Fruit fly (Drosophila melanogaster) Kc167 (cell line): ENCODE data around the gene mah.

ENCODE experiments used
- Myc ChIP-seq: fragments of >200 bp; optimal IDR thresholded peaks from 2 replicates; lab custom pipeline; 2017; ENCODE audit warnings: missing external identifiers
- Sin3A ChIP-seq: fragments of >200 bp; optimal IDR thresholded peaks from 2 replicates; lab custom pipeline; 2018; ENCODE audit warnings: missing external identifiers
- h ChIP-seq: fragments of >200 bp; optimal IDR thresholded peaks from 3 replicates; lab custom pipeline; 2018; ENCODE audit warnings: missing external identifiers
- insv ChIP-seq: fragments of >200 bp; optimal IDR thresholded peaks from 3 replicates; lab custom pipeline; 2018; ENCODE audit warnings: missing external identifiers
- psq ChIP-seq: fragments of >200 bp; optimal IDR thresholded peaks from 2 replicates; lab custom pipeline; 2017; ENCODE audit warnings: missing external identifiers
- ttk ChIP-seq: sonication (Bioruptor generic); optimal IDR thresholded peaks from 2 replicates; lab custom pipeline; 2017; ENCODE audit warnings: missing external identifiers

mah gene

dm6 chr3R:24934542-24934941, 12.9 kb upstream of the mah start:
- TF ChIP-seq ttk (no peak), insv (lab: Kevin White, UChicago) (no peak), psq (lab: Kevin White, UChicago) (no peak), h (no peak)

- TF ChIP-seq Sin3A (lab: Kevin White, UChicago) (no peak), psq (lab: Kevin White, UChicago) (no peak), insv (lab: Kevin White, UChicago) (no peak), Myc (no peak), h (no peak)
These were observed 11.7 kb upstream of the mah start for dm6 chr3R:24935758-24936157.

dm6 chr3R:24938049-24938448, 9.4 kb upstream of the mah start, which contains the start of gene Osbp:
Gene Osbp (minus strand): TSS chr3R:24938222.
- TF ChIP-seq insv (lab: Kevin White, UChicago): no peak
- TF ChIP-seq Sin3A (lab: Kevin White, UChicago): no peak
- TF ChIP-seq h: no peak
- TF ChIP-seq ttk: no peak
- TF ChIP-seq Myc: no peak
- no peak for TF ChIP-seq psq (lab: Kevin White, UChicago)

- TF ChIP-seq psq (lab: Kevin White, UChicago) (peak; percentile 44), Myc (no peak)
These were observed 2.2 kb upstream of the mah start, which contains the start of the genes ssh and Nmnat for dm6 chr3R:24944920-24945853. Gene ssh (minus strand): TSS chr3R:24944956. Gene Nmnat (plus strand): TSS chr3R:24945237.

- TF ChIP-seq insv (lab: Kevin White, UChicago): no peak
- TF ChIP-seq ttk: no peak
- no peak for TF ChIP-seq psq (lab: Kevin White, UChicago)
- no peak for TF ChIP-seq Myc
- no peak for TF ChIP-seq Sin3A (lab: Kevin White, UChicago)
- TF ChIP-seq h: no peak
These were observed 5.7 kb downstream of the mah start for dm6 chr3R:24953152-24953551.

dm6 chr3R:24962470-24962869, 15.0 kb downstream of the mah start:
- TF ChIP-seq Sin3A (lab: Kevin White, UChicago) (no peak), insv (lab: Kevin White, UChicago) (no peak), psq (lab: Kevin White, UChicago) (no peak), Myc (no peak), h (no peak), ttk (no peak)

dm6 chr3R:24965403-24965802, 18.0 kb downstream of the mah start:
- TF ChIP-seq insv (lab: Kevin White, UChicago) (no peak), ttk (no peak), psq (lab: Kevin White, UChicago) (no peak), Sin3A (lab: Kevin White, UChicago) (no peak), h (no peak), Myc (no peak)

- TF ChIP-seq Myc (no peak), insv (lab: Kevin White, UChicago) (no peak)
These were observed 19.1 kb downstream of the mah start for dm6 chr3R:24966578-24966977.

dm6 chr3R:24968015-24968414, 20.6 kb downstream of the mah start:
- no peak for TF ChIP-seq h
- TF ChIP-seq Sin3A (lab: Kevin White, UChicago): no peak
- no peak for TF ChIP-seq ttk
- no peak for TF ChIP-seq psq (lab: Kevin White, UChicago)
- TF ChIP-seq insv (lab: Kevin White, UChicago): no peak
- TF ChIP-seq Myc: no peak

- no peak for TF ChIP-seq ttk
- no peak for TF ChIP-seq insv (lab: Kevin White, UChicago)
- TF ChIP-seq psq (lab: Kevin White, UChicago): no peak
- TF ChIP-seq h: no peak
- TF ChIP-seq Myc: no peak
- no peak for TF ChIP-seq Sin3A (lab: Kevin White, UChicago)
These were observed 21.5 kb downstream of the mah start for dm6 chr3R:24968888-24969287.

dm6 chr3R:24970323-24971067, 23.1 kb downstream of the mah start:
- TF ChIP-seq h: no peak
- no peak for TF ChIP-seq psq (lab: Kevin White, UChicago)

dm6 chr3R:24974762-24975432, 27.5 kb downstream of the mah start:
- no peak for TF ChIP-seq Sin3A (lab: Kevin White, UChicago)
- TF ChIP-seq psq (lab: Kevin White, UChicago): no peak
- no peak for TF ChIP-seq Myc
- TF ChIP-seq h: no peak
- TF ChIP-seq ttk: no peak
- no peak for TF ChIP-seq insv (lab: Kevin White, UChicago)
